Fruit fly (Drosophila melanogaster) whole organism, wandering third instar larva: ENCODE data around the gene ndl.

Source experiments
- HLH106 ChIP-seq: fragments of 200-800 bp; optimal IDR thresholded peaks from 3 replicates; lab custom pipeline; 2019; ENCODE audit warnings: missing biosample characterization, mild to moderate bottlenecking, missing genetic modification characterization, moderate library complexity
- Hr83 ChIP-seq: fragments of 200-300 bp; sonication (Bioruptor generic); optimal IDR thresholded peaks from 2 replicates; lab custom pipeline; 2016; ENCODE audit warnings: missing biosample characterization, mild to moderate bottlenecking, missing genetic modification characterization, moderate library complexity; ENCODE audit not compliant: poor library complexity, severe bottlenecking
- OdsH ChIP-seq: fragments of 200-800 bp; sonication (Bioruptor generic); optimal IDR thresholded peaks from 2 replicates; lab custom pipeline; 2016; ENCODE audit warnings: missing biosample characterization, mild to moderate bottlenecking, missing genetic modification characterization
- dmrt93B ChIP-seq: fragments of 200-800 bp; sonication (Bioruptor generic); optimal IDR thresholded peaks from 2 replicates; lab custom pipeline; 2018; ENCODE audit warnings: missing biosample characterization, mild to moderate bottlenecking, missing genetic modification characterization

- TF ChIP-seq dmrt93B (GFP tag; lab: Kevin White, UChicago), result peak; percentile 84
- TF ChIP-seq HLH106, result peak; percentile 94
- peak; percentile 54 for TF ChIP-seq Hr83 (GFP tag; lab: Kevin White, UChicago)
- TF ChIP-seq OdsH (GFP tag; lab: Kevin White, UChicago), result peak; percentile 94
These were observed 50.2 kb downstream of the ndl start for dm6 chr3L:6552968-6553402.
